Worm (Caenorhabditis elegans): ENCODE data around the gene pud-1.1.
"Not testable (repeated sequence)": the region's sequence is repeated elsewhere in the genome, so short reads cannot be mapped to it uniquely, and the experiment has no call there.

Gene pud-1.1

ce11 chrV:2330129-2330528, at the start of gene pud-1.1:
pud-1.1 (plus strand) TSS chrV:2330429.
- TF ChIP-seq jun-1 (tag; optimal IDR thresholded peaks at IDR 0.05); ceh-44 (GFP tag; IDR thresholded peaks at IDR 0.05); lim-7 (GFP tag; IDR thresholded peaks at IDR 0.05): not testable (repeated sequence)

ce11 chrV:2281499-2281898, 48.7 kb upstream of the pud-1.1 start, which contains the start of gene nhr-228:
nhr-228 (plus strand) TSS chrV:2281759.
- TF ChIP-seq F44E2.7 (GFP tag; IDR thresholded peaks at IDR 0.05) (no peak), hlh-30 (tag; optimal IDR thresholded peaks at IDR 0.05; ENCODE audit: insufficient read depth) (peak; percentile 47), ceh-20 (GFP tag; IDR thresholded peaks at IDR 0.05) (no peak), nhr-111 (GFP tag; optimal IDR thresholded peaks at IDR 0.05) (no peak), ztf-7 (tag; optimal IDR thresholded peaks at IDR 0.05) (no peak), ZK546.5 (tag; optimal IDR thresholded peaks at IDR 0.05) (no peak), nhr-48 (tag; optimal IDR thresholded peaks at IDR 0.05) (no peak), mes-2 (tag; optimal IDR thresholded peaks at IDR 0.05; ENCODE audit: poor library complexity, severe bottlenecking) (peak; percentile 68), R02D3.7 (tag; optimal IDR thresholded peaks at IDR 0.05) (no peak), F37D6.2 (tag; optimal IDR thresholded peaks at IDR 0.05) (no peak), lsy-2 (tag; optimal IDR thresholded peaks at IDR 0.05) (peak in 1 of 2 experiments; percentile 54), madf-5 (GFP tag; IDR thresholded peaks at IDR 0.05) (no peak), zfp-2 (tag; optimal IDR thresholded peaks at IDR 0.05) (no peak), arid-1 (GFP tag; conservative IDR thresholded peaks at IDR 0.05) (no peak), D1046.2 (GFP tag; IDR thresholded peaks at IDR 0.05) (no peak), zfp-3 (GFP tag; conservative IDR thresholded peaks at IDR 0.05) (no peak), mxl-2 (GFP tag; conservative IDR thresholded peaks at IDR 0.05) (no peak), pqm-1 (tag; optimal IDR thresholded peaks at IDR 0.05) (peak; percentile 57), zip-2 (tag; optimal IDR thresholded peaks at IDR 0.05) (no peak), attf-4 (tag; optimal IDR thresholded peaks at IDR 0.05) (no peak), ceh-44 (GFP tag; IDR thresholded peaks at IDR 0.05) (no peak), pha-4 (GFP tag; IDR thresholded peaks at IDR 0.05) (no peak), pha-4 (tag; optimal IDR thresholded peaks at IDR 0.05) (no peak), mep-1 (tag; optimal IDR thresholded peaks at IDR 0.05) (peak; percentile 62), nhr-6 (tag; optimal IDR thresholded peaks at IDR 0.05) (peak; percentile 21), unc-130 (GFP tag; optimal IDR thresholded peaks at IDR 0.05) (no peak), zag-1 (tag; optimal IDR thresholded peaks at IDR 0.05) (no peak), daf-16 (GFP tag; optimal IDR thresholded peaks at IDR 0.05) (no peak), daf-16 (tag; optimal IDR thresholded peaks at IDR 0.05) (peak; percentile 49), aha-1 (tag) (peak; percentile 90), hif-1 (tag; optimal IDR thresholded peaks at IDR 0.05) (peak in 1 of 2 experiments; percentile 12), hmg-1.1 (GFP tag; IDR thresholded peaks at IDR 0.05) (0 out of 2 replicates have a peak, but pooled peaks have one; percentile 28), dve-1 (tag; optimal IDR thresholded peaks at IDR 0.05; ENCODE audit: insufficient read depth) (peak; percentile 55), fos-1 (tag; optimal IDR thresholded peaks at IDR 0.05) (no peak), spr-1 (tag; optimal IDR thresholded peaks at IDR 0.05) (no peak), egl-43 (GFP tag; IDR thresholded peaks at IDR 0.05) (no peak), nhr-28 (tag; optimal IDR thresholded peaks at IDR 0.05) (peak; percentile 81), lim-7 (GFP tag; IDR thresholded peaks at IDR 0.05) (no peak), mdl-1 (tag; optimal IDR thresholded peaks at IDR 0.05) (peak in 1 of 2 experiments; percentile 58), set-16 (GFP tag; IDR thresholded peaks at IDR 0.05) (no peak), lin-38 (GFP tag; IDR thresholded peaks at IDR 0.05) (no peak), dmd-9 (GFP tag; IDR thresholded peaks at IDR 0.05) (no peak), Y105C5A.15 (GFP tag; IDR thresholded peaks at IDR 0.05) (no peak)

Measured in whole organism, L4 larva.